Worm (Caenorhabditis elegans): ENCODE data around the gene skr-13.

Gene skr-13

DNA sequence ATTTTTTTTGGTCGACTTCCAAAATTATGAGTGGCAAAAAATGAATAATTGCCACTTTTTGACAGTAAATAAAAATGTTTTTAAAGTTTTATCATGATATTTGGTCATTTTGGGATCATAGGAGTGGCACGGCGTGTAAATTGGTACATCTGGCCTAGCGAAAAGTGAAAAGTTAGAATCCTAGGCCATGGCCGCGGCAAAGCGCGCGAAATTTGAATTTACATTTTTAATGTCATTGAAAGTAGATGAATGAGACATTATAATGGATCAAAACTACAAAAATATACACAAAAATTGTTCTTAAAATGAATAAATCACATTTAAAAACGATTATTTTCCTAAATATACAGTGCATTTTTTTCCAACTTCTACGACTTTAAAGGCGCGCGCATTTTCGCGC lies 35.9 kb downstream of the skr-13 start:
- TF ChIP-seq F37D6.2 (tag; optimal IDR thresholded peaks at IDR 0.05) (no peak), dpl-1 (GFP tag; optimal IDR thresholded peaks at IDR 0.05) (peak; percentile 21)

ce11 chrIV:17125967-17126366 lies 36.4 kb downstream of the skr-13 start:
- no peak for TF ChIP-seq zip-11 (GFP tag; IDR thresholded peaks at IDR 0.05)
- peak; percentile 41; the same call in 1 of the 2 replicates for TF ChIP-seq snpc-1.2 (GFP tag; IDR thresholded peaks at IDR 0.05)

DNA sequence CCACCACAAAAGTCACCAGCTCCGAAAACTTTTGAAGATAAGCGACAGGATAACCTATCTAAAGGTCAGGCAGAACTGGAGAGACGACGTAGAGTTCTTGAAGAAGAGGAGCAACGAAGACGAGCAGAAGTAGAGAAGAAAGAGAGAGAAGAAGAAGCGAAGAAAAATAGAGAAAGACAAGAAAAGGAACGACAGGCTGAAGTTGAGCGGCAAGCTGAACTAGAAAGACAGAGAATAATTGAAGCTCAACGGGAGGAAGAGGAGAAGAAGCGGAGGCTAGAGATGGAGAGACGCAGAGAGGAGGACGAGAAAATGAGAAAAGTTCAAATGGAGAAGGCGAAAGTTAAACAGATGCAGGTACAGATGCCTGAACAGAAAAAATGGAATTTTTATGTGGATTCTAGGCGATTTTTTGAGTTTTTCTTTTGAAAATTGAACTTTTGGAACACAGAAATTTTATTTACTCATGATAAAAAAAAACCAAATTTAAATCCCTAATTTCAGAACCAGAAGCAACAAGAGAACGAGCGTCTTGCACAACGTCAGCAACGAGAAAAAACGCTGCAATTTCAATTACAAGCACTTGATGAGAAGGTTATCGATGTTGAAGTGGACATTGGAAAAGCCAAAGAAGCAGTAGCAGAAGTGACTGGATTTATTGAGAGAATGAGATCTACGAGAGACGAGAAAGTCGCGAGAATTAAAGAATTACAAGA lies 41.2 kb downstream of the skr-13 start:
- TF ChIP-seq ZK546.5 (tag; optimal IDR thresholded peaks at IDR 0.05) (no peak), hmg-1.1 (GFP tag; IDR thresholded peaks at IDR 0.05) (0 out of 2 replicates have a peak, but pooled peaks have one; percentile 51), nhr-10 (tag; optimal IDR thresholded peaks at IDR 0.05) (no peak), aha-1 (tag) (no peak), unc-62 (GFP tag; optimal IDR thresholded peaks at IDR 0.05 in 1 of 2) (peak in 1 of 2 experiments; percentile 94), unc-62 (tag; optimal IDR thresholded peaks at IDR 0.05) (no peak)

- no peak for TF ChIP-seq F37D6.2 (tag; optimal IDR thresholded peaks at IDR 0.05)
- no peak for TF ChIP-seq aly-2 (tag; optimal IDR thresholded peaks at IDR 0.05)
- TF ChIP-seq ceh-28 (tag; optimal IDR thresholded peaks at IDR 0.05) = no peak
- no peak for TF ChIP-seq dve-1 (tag; optimal IDR thresholded peaks at IDR 0.05; ENCODE audit: insufficient read depth)
- no peak for TF ChIP-seq hlh-30 (tag; optimal IDR thresholded peaks at IDR 0.05; ENCODE audit: insufficient read depth)
- TF ChIP-seq dmd-8 (GFP tag; IDR thresholded peaks at IDR 0.05) = no peak
- TF ChIP-seq D1046.2 (GFP tag; IDR thresholded peaks at IDR 0.05) = no peak
- peak; percentile 68 for TF ChIP-seq snpc-1.2 (GFP tag; IDR thresholded peaks at IDR 0.05)
- TF ChIP-seq madf-9 (GFP tag; conservative IDR thresholded peaks at IDR 0.05) = 0 out of 2 replicates have a peak, but pooled peaks have one; percentile 2
- no peak for TF ChIP-seq dmd-6 (GFP tag; IDR thresholded peaks at IDR 0.05)
- no peak for TF ChIP-seq skn-1 (tag; optimal IDR thresholded peaks at IDR 0.05)
- peak; percentile 77 for TF ChIP-seq set-16 (GFP tag; IDR thresholded peaks at IDR 0.05)
- TF ChIP-seq T26A8.4 (GFP tag; IDR thresholded peaks at IDR 0.05) = no peak
- no peak for TF ChIP-seq nhr-77 (tag; optimal IDR thresholded peaks at IDR 0.05)
- no peak for TF ChIP-seq nhr-102 (tag; optimal IDR thresholded peaks at IDR 0.05)
- TF ChIP-seq saeg-2 (GFP tag; IDR thresholded peaks at IDR 0.05) = no peak
- TF ChIP-seq duxl-1 (tag; optimal IDR thresholded peaks at IDR 0.05; ENCODE audit: poor library complexity) = no peak
- peak; percentile 24 for TF ChIP-seq aha-1 (tag)
- TF ChIP-seq zfp-3 (GFP tag; conservative IDR thresholded peaks at IDR 0.05) = no peak
- TF ChIP-seq ceh-62 (tag; optimal IDR thresholded peaks at IDR 0.05) = no peak
- TF ChIP-seq tra-1 (GFP tag; IDR thresholded peaks at IDR 0.05) = 0 out of 2 replicates have a peak, but pooled peaks have one; percentile 13
- no peak for TF ChIP-seq lin-15B (tag; optimal IDR thresholded peaks at IDR 0.05)
- no peak for TF ChIP-seq nhr-28 (tag; optimal IDR thresholded peaks at IDR 0.05)
- no peak for TF ChIP-seq Y105C5A.15 (GFP tag; IDR thresholded peaks at IDR 0.05)
- TF ChIP-seq nhr-42 (GFP tag; IDR thresholded peaks at IDR 0.05) = no peak
- no peak for TF ChIP-seq gei-8 (GFP tag; optimal IDR thresholded peaks at IDR 0.05)
- no peak for TF ChIP-seq attf-4 (tag; optimal IDR thresholded peaks at IDR 0.05)
- 0 out of 4 replicates have a peak, but pooled peaks of 1 of the 2 experiments have one; percentile 46 for TF ChIP-seq madf-5 (GFP tag; IDR thresholded peaks at IDR 0.05)
- TF ChIP-seq dmd-9 (GFP tag; IDR thresholded peaks at IDR 0.05) = 0 out of 2 replicates have a peak, but pooled peaks have one; percentile 6
- no peak for TF ChIP-seq daf-16 (GFP tag; optimal IDR thresholded peaks at IDR 0.05)
- no peak for TF ChIP-seq daf-16 (tag; optimal IDR thresholded peaks at IDR 0.05)
- no peak for TF ChIP-seq ZK337.2 (GFP tag; IDR thresholded peaks at IDR 0.05)
- TF ChIP-seq ceh-32 (tag; optimal IDR thresholded peaks at IDR 0.05; ENCODE audit: poor library complexity) = no peak
- no peak for TF ChIP-seq ceh-82 (tag; optimal IDR thresholded peaks at IDR 0.05)
- no peak for TF ChIP-seq nhr-237 (tag; optimal IDR thresholded peaks at IDR 0.05)
- TF ChIP-seq ztf-7 (tag; optimal IDR thresholded peaks at IDR 0.05) = no peak
- TF ChIP-seq ztf-11 (tag; optimal IDR thresholded peaks at IDR 0.05) = no peak
Observed at ce11 chrIV:17118987-17119732, 43.3 kb downstream of the skr-13 start, which contains the start of gene itsn-1. Gene itsn-1 (plus strand): TSS chrIV:17119682.
